Worm (Caenorhabditis elegans): ENCODE measurements around the gene ule-2.

DNA sequence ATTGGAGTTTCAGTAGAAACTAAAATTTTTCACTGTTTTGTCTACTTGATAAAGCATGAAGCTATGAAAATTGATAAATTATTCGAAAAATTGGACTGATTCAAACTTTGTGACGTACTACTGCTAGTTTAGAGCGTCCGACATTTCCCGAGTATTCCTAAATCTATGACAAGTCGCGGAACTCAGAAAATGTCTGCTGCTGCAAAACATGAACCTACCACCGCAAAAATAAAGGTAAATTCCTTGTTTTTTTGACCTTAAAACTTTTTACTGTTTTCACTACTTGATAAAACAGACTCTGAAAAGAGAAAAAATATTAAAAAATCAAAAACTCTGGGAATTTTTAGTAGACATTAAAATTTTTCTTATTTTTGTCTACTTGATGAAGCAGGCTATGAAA is 48.2 kb upstream of the ule-2 start:
- TF ChIP-seq ceh-6 (GFP tag; optimal IDR thresholded peaks at IDR 0.05): no peak
- no peak for TF ChIP-seq fkh-10 (GFP tag; optimal IDR thresholded peaks at IDR 0.05)
- TF ChIP-seq unc-86 (tag; optimal IDR thresholded peaks at IDR 0.05): no peak
- no peak for TF ChIP-seq hlh-30 (tag; optimal IDR thresholded peaks at IDR 0.05; ENCODE audit: insufficient read depth)
- no peak for TF ChIP-seq dmd-4 (tag; optimal IDR thresholded peaks at IDR 0.05; ENCODE audit: borderline replicate concordance)
- no peak for TF ChIP-seq rnt-1 (tag; optimal IDR thresholded peaks at IDR 0.05)
- TF ChIP-seq tbx-2 (tag; optimal IDR thresholded peaks at IDR 0.05): no peak
- TF ChIP-seq nhr-11 (tag; optimal IDR thresholded peaks at IDR 0.05): no peak
- TF ChIP-seq madf-2 (tag; optimal IDR thresholded peaks at IDR 0.05): no peak
- TF ChIP-seq fkh-6 (tag; optimal IDR thresholded peaks at IDR 0.05): no peak
- TF ChIP-seq ceh-24 (tag; optimal IDR thresholded peaks at IDR 0.05): no peak
- no peak for TF ChIP-seq tbx-7 (tag; optimal IDR thresholded peaks at IDR 0.05)
- no peak for TF ChIP-seq K02D7.2 (tag; optimal IDR thresholded peaks at IDR 0.05)
- TF ChIP-seq ceh-48 (tag; optimal IDR thresholded peaks at IDR 0.05): no peak
